Fruit fly (Drosophila melanogaster): Measurements from ENCODE around the gene Eig71Ee.

Eig71Ee gene

dm6 chr3L:15675111-15675510, 19.3 kb upstream of the Eig71Ee start (continued):
- no peak for TF ChIP-seq insv (GFP tag; optimal IDR thresholded peaks at IDR 0.05)
- TF ChIP-seq slp2 (GFP tag; optimal IDR thresholded peaks at IDR 0.05), result peak; percentile 53
- TF ChIP-seq grau (tag; optimal IDR thresholded peaks at IDR 0.05), result peak; percentile 70
- TF ChIP-seq CG9797 (GFP tag; optimal IDR thresholded peaks at IDR 0.05), result no peak
- peak; percentile 63 for TF ChIP-seq Camta (GFP tag; optimal IDR thresholded peaks at IDR 0.05)
- peak; percentile 54 for TF ChIP-seq Abd-B (GFP tag; optimal IDR thresholded peaks at IDR 0.05)
- no peak for TF ChIP-seq Hmr (GFP tag; optimal IDR thresholded peaks at IDR 0.05)
- TF ChIP-seq zen (tag; optimal IDR thresholded peaks at IDR 0.05), result peak; percentile 82
- TF ChIP-seq CG31388 (GFP tag; optimal IDR thresholded peaks at IDR 0.05), result no peak
- TF ChIP-seq chn (GFP tag; optimal IDR thresholded peaks at IDR 0.05), result peak; percentile 78
- peak; percentile 44 for TF ChIP-seq stwl (tag; optimal IDR thresholded peaks at IDR 0.05)
- peak in 1 of 2 experiments; percentile 6 for TF ChIP-seq Hr51 (GFP tag; optimal IDR thresholded peaks at IDR 0.05)
- TF ChIP-seq ro (GFP tag; IDR thresholded peaks at IDR 0.05), result no peak
- 0 out of 2 replicates have a peak, but pooled peaks have one; percentile 37 for TF ChIP-seq E2f1 (GFP tag; IDR thresholded peaks at IDR 0.05)
- peak; percentile 13; the same call in 1 of the 2 replicates for TF ChIP-seq gt (GFP tag; IDR thresholded peaks at IDR 0.05)
- no peak for TF ChIP-seq seq (GFP tag; IDR thresholded peaks at IDR 0.05)
- 0 out of 2 replicates have a peak, but pooled peaks have one; percentile 22 for TF ChIP-seq onecut (GFP tag; IDR thresholded peaks at IDR 0.05)
- no peak for TF ChIP-seq lbe (GFP tag; optimal IDR thresholded peaks at IDR 0.05)
- TF ChIP-seq CG1602 (GFP tag; optimal IDR thresholded peaks at IDR 0.05), result peak; percentile 76
- no peak for TF ChIP-seq lov (optimal IDR thresholded peaks at IDR 0.05)
- no peak for TF ChIP-seq lov (GFP tag; IDR thresholded peaks at IDR 0.05)
- no peak for TF ChIP-seq p53 (GFP tag; optimal IDR thresholded peaks at IDR 0.05)
- no peak for TF ChIP-seq CG1647 (GFP tag; optimal IDR thresholded peaks at IDR 0.05)
- no peak for TF ChIP-seq CG3163 (GFP tag; optimal IDR thresholded peaks at IDR 0.05)
- peak; percentile 89 for TF ChIP-seq zfh1 (GFP tag; IDR thresholded peaks at IDR 0.05)
- no peak for TF ChIP-seq CG31365 (tag; optimal IDR thresholded peaks at IDR 0.05)
- peak in 1 of 2 experiments; percentile 91 for TF ChIP-seq bsh (GFP tag; optimal IDR thresholded peaks at IDR 0.05)
- TF ChIP-seq pita (GFP tag; optimal IDR thresholded peaks at IDR 0.05), result no peak
- TF ChIP-seq Optix (GFP tag; IDR thresholded peaks at IDR 0.05), result no peak; the same call in 2 of the 3 replicates
- TF ChIP-seq CG18764 (GFP tag; optimal IDR thresholded peaks at IDR 0.05), result peak; percentile 47
- TF ChIP-seq HLH3B (GFP tag; IDR thresholded peaks at IDR 0.05), result peak; percentile 38; the same call in 1 of the 2 replicates
- peak; percentile 82 for TF ChIP-seq CG31441 (GFP tag; IDR thresholded peaks at IDR 0.05)
- TF ChIP-seq CG4424 (GFP tag; optimal IDR thresholded peaks at IDR 0.05), result peak; percentile 86
- TF ChIP-seq hbn (GFP tag; IDR thresholded peaks at IDR 0.05; ENCODE audit: partially characterized antibody), result no peak
- TF ChIP-seq otp (GFP tag; IDR thresholded peaks at IDR 0.05), result peak; percentile 79; the same call in 2 of the 3 replicates
- TF ChIP-seq CG11504 (tag; optimal IDR thresholded peaks at IDR 0.05), result peak; percentile 60
- no peak for TF ChIP-seq fu2 (GFP tag; optimal IDR thresholded peaks at IDR 0.05)
- TF ChIP-seq sisA (GFP tag; IDR thresholded peaks at IDR 0.05), result peak; percentile 64
- no peak for TF ChIP-seq Hand (GFP tag; optimal IDR thresholded peaks at IDR 0.05)
- no peak for TF ChIP-seq CG9932 (GFP tag; IDR thresholded peaks at IDR 0.05)
- peak; percentile 50 for TF ChIP-seq Sox100B (GFP tag; optimal IDR thresholded peaks at IDR 0.05)
- peak; percentile 50; the same call in 1 of the 2 replicates for TF ChIP-seq lmd (GFP tag; IDR thresholded peaks at IDR 0.05)
- no peak for TF ChIP-seq CG15011 (GFP tag; optimal IDR thresholded peaks at IDR 0.05)
- TF ChIP-seq trem (tag; optimal IDR thresholded peaks at IDR 0.05), result peak; percentile 86
- no peak for TF ChIP-seq aop (GFP tag; IDR thresholded peaks at IDR 0.05)
- peak; percentile 51 for TF ChIP-seq CG18476 (GFP tag; optimal IDR thresholded peaks at IDR 0.05)
- peak; percentile 95 for TF ChIP-seq dmrt11E (tag; optimal IDR thresholded peaks at IDR 0.05)
- peak; percentile 50; the same call in 1 of the 2 replicates for TF ChIP-seq Gsc (GFP tag; IDR thresholded peaks at IDR 0.05)
- peak; percentile 61 for TF ChIP-seq CG13424 (tag; optimal IDR thresholded peaks at IDR 0.05)
- peak; percentile 43; the same call in 1 of the 3 replicates for TF ChIP-seq CG34422 (GFP tag; IDR thresholded peaks at IDR 0.05)
- TF ChIP-seq Trl (optimal IDR thresholded peaks at IDR 0.05), result no peak
- peak; percentile 70 for TF ChIP-seq Trl (GFP tag; optimal IDR thresholded peaks at IDR 0.05)
